Worm (Caenorhabditis elegans): ENCODE results near the gene C15C8.6.

DNA sequence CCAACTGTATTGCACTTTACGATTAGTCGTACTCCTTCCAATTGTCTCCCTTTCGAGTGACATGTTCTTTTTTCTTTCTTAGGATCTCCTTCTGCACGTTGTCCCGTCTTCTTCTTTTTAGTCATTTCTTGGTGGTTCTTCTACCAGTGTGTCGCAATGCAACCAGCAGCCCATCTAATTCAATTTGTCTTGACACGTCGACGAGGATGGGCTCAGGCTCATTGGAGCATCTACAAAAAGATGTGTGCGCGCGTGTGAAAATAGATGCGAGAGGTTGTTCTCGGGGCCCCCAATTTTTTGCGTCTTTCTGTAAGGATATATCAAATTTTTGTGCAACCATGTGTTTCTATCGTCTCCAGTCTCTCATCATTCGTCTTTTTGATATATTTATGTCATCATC is 49.7 kb downstream of the C15C8.6 start:
- TF ChIP-seq B0336.3 (GFP tag; IDR thresholded peaks at IDR 0.05) (no peak), F55B11.4 (tag; optimal IDR thresholded peaks at IDR 0.05; ENCODE audit: borderline replicate concordance, insufficient read depth) (no peak), sea-2 (GFP tag; IDR thresholded peaks at IDR 0.05) (no peak), unc-62 (GFP tag; optimal IDR thresholded peaks at IDR 0.05) (no peak), ztf-26 (tag; optimal IDR thresholded peaks at IDR 0.05) (no peak), Y95B8A.8 (GFP tag; IDR thresholded peaks at IDR 0.05) (no peak), unc-130 (GFP tag; optimal IDR thresholded peaks at IDR 0.05) (no peak), tbp1 (GFP tag; optimal IDR thresholded peaks at IDR 0.05) (no peak), F37B4.10 (GFP tag; IDR thresholded peaks at IDR 0.05) (no peak), atf-7 (tag; optimal IDR thresholded peaks at IDR 0.05) (no peak), ets-4 (GFP tag; optimal IDR thresholded peaks at IDR 0.05) (no peak), fkh-3 (tag; optimal IDR thresholded peaks at IDR 0.05) (no peak), pha-4 (tag; optimal IDR thresholded peaks at IDR 0.05) (no peak), nhr-179 (tag; optimal IDR thresholded peaks at IDR 0.05) (no peak)

Data from whole organism, young adult.